Fruit fly (Drosophila melanogaster) whole organism: ENCODE measurements around the gene CG9662.

Experiments
- CG8478 ChIP-seq: fragments of >200 bp; optimal IDR thresholded peaks from 2 replicates; lab custom pipeline; 2018; ENCODE audit warnings: inconsistent platforms
- Dll ChIP-seq: fragments of >200 bp; optimal IDR thresholded peaks from 2 replicates; lab custom pipeline; 2017
- EcR ChIP-seq, 2 experiments: fragments of >200 bp; optimal IDR thresholded peaks; 2 replicates each; lab custom pipeline; 2017; ENCODE audit warnings: missing biosample characterization in 2 of 2, missing genetic modification characterization in 2 of 2, missing genetic modification reagents in 2 of 2
- psq ChIP-seq: fragments of >200 bp; optimal IDR thresholded peaks from 2 replicates; lab custom pipeline; 2017
- usp ChIP-seq: fragments of >200 bp; optimal IDR thresholded peaks from 2 replicates; lab custom pipeline; 2017; ENCODE audit warnings: missing biosample characterization, missing genetic modification characterization, mixed read lengths

DNA sequence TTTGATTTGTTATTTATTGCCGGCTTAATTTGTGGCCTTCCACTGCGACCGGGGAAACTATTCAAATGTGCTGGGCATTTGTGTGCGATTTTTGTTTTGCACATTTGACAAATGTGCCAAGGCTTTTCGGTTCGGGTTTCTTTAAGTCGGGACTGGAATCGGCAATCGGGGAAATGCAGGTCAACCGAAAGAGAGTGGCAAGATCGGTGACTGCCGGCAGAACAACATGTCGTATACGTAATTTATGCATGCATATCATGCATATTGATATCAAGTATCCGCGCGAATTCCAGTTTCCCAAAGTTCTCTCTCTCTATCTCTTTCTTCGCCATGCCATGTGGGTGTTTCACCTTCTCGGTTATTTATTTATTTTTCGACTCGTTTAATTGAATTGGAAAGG is 34.2 kb downstream of the CG9662 start:
- no peak for TF ChIP-seq Dll (lab: Kevin White, UChicago)
- no peak for TF ChIP-seq usp (GFP tag; lab: Kevin White, UChicago)
- no peak for TF ChIP-seq psq (lab: Kevin White, UChicago)
- TF ChIP-seq EcR (GFP tag; optimal IDR thresholded peaks at IDR 0.05; lab: Kevin White, UChicago): no peak
- no peak for TF ChIP-seq CG8478 (lab: Kevin White, UChicago)
